Worm (Caenorhabditis elegans): ENCODE measurements around the gene K02A6.4.

DNA sequence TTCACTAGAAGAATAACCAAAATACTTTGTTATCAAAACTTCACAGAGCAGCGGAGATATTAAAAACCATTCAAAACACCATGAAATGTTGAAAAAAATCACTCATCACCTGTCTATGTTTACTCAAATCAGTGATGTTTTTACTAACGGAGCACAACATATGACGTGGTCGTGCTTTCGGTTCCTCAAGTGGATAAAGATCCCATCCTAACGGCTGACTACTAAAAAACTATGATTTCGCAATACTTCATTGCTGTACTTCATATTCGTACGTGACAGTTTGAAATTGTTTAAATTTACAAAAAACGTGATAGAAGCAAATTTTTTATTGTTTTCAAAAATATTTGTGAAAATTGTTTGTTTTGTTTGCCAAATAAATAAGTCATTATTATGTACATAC lies 39.1 kb upstream of the K02A6.4 start:
- TF ChIP-seq aly-2 (tag; optimal IDR thresholded peaks at IDR 0.05): no peak
- no peak for TF ChIP-seq zag-1 (tag; optimal IDR thresholded peaks at IDR 0.05)
- no peak for TF ChIP-seq snpc-4 (tag; optimal IDR thresholded peaks at IDR 0.05)
- TF ChIP-seq ceh-82 (tag; optimal IDR thresholded peaks at IDR 0.05): no peak
- TF ChIP-seq fos-1 (tag; optimal IDR thresholded peaks at IDR 0.05): no peak

All from whole organism, L3 larva.